Worm (Caenorhabditis elegans): ENCODE measurements around the gene C30G12.2.
A peak's percentile ranks its signal among the peaks of the same experiment; 100 is the strongest.

The C30G12.2 gene

ce11 chrII:7283063-7283462 is 7.2 kb upstream of the C30G12.2 start (continued):
- no peak for TF ChIP-seq ceh-63 (GFP tag; optimal IDR thresholded peaks at IDR 0.05)
- TF ChIP-seq nhr-28 (tag; optimal IDR thresholded peaks at IDR 0.05), result no peak
- TF ChIP-seq isw-1 (GFP tag; IDR thresholded peaks at IDR 0.05), result no peak
- TF ChIP-seq swsn-7 (tag; optimal IDR thresholded peaks at IDR 0.05), result no peak
- TF ChIP-seq egl-27 (tag; optimal IDR thresholded peaks at IDR 0.05), result no peak
- no peak for TF ChIP-seq dpl-1 (GFP tag; optimal IDR thresholded peaks at IDR 0.05)
- no peak for TF ChIP-seq lin-13 (GFP tag; optimal IDR thresholded peaks at IDR 0.05)
- peak; percentile 56 for TF ChIP-seq nhr-47 (tag; optimal IDR thresholded peaks at IDR 0.05)
- peak; percentile 56 for TF ChIP-seq fkh-4 (tag; optimal IDR thresholded peaks at IDR 0.05; ENCODE audit: borderline replicate concordance)
- TF ChIP-seq efl-1 (optimal IDR thresholded peaks at IDR 0.05), result no peak
- TF ChIP-seq efl-1 (GFP tag; optimal IDR thresholded peaks at IDR 0.05 in 1 of 2), result no peak
- no peak for TF ChIP-seq ztf-4 (tag; optimal IDR thresholded peaks at IDR 0.05)
- TF ChIP-seq blmp-1 (tag; optimal IDR thresholded peaks at IDR 0.05), result no peak
- no peak for TF ChIP-seq ama-1 (optimal IDR thresholded peaks at IDR 0.05)
- TF ChIP-seq fkh-10 (GFP tag; optimal IDR thresholded peaks at IDR 0.05), result no peak
- no peak for TF ChIP-seq pag-3 (tag; optimal IDR thresholded peaks at IDR 0.05; ENCODE audit: borderline replicate concordance, insufficient read depth)
- TF ChIP-seq ets-5 (GFP tag; IDR thresholded peaks at IDR 0.05), result no peak
- TF ChIP-seq alr-1 (tag; optimal IDR thresholded peaks at IDR 0.05; ENCODE audit: borderline replicate concordance), result no peak
- TF ChIP-seq nhr-11 (tag; optimal IDR thresholded peaks at IDR 0.05), result peak; percentile 16
- no peak for TF ChIP-seq C34B4.2 (tag; optimal IDR thresholded peaks at IDR 0.05)
- TF ChIP-seq ceh-82 (tag; optimal IDR thresholded peaks at IDR 0.05), result no peak
- no peak for TF ChIP-seq unc-62 (GFP tag; optimal IDR thresholded peaks at IDR 0.05)
- TF ChIP-seq elt-3 (tag; optimal IDR thresholded peaks at IDR 0.05), result no peak
- no peak for TF ChIP-seq mep-1 (tag; optimal IDR thresholded peaks at IDR 0.05)
- no peak for TF ChIP-seq lin-39 (tag; optimal IDR thresholded peaks at IDR 0.05)
- peak; percentile 81 for TF ChIP-seq pax-3 (tag; optimal IDR thresholded peaks at IDR 0.05)
- no peak for TF ChIP-seq skn-1 (tag; optimal IDR thresholded peaks at IDR 0.05)
- TF ChIP-seq xbp-1 (tag; optimal IDR thresholded peaks at IDR 0.05), result no peak
- no peak for TF ChIP-seq tbx-2 (tag; optimal IDR thresholded peaks at IDR 0.05)
- no peak for TF ChIP-seq sptf-1 (tag; optimal IDR thresholded peaks at IDR 0.05)

- no peak for TF ChIP-seq efl-1 (optimal IDR thresholded peaks at IDR 0.05)
- TF ChIP-seq efl-1 (GFP tag; optimal IDR thresholded peaks at IDR 0.05 in 1 of 2), result peak in 1 of 2 experiments; percentile 59
- no peak for TF ChIP-seq zip-4 (GFP tag; optimal IDR thresholded peaks at IDR 0.05)
These were observed 3.1 kb upstream of the C30G12.2 start for ce11 chrII:7287140-7287539.

- TF ChIP-seq lin-39 (tag; optimal IDR thresholded peaks at IDR 0.05), result no peak
- no peak for TF ChIP-seq nhr-12 (tag; optimal IDR thresholded peaks at IDR 0.05)
- no peak for TF ChIP-seq mab-9 (GFP tag; IDR thresholded peaks at IDR 0.05)
- peak; percentile 0 for TF ChIP-seq skn-1 (tag; optimal IDR thresholded peaks at IDR 0.05)
- no peak for TF ChIP-seq fkh-8 (tag; optimal IDR thresholded peaks at IDR 0.05)
- peak; percentile 37 for TF ChIP-seq blmp-1 (tag; optimal IDR thresholded peaks at IDR 0.05)
- TF ChIP-seq elt-3 (tag; optimal IDR thresholded peaks at IDR 0.05), result peak in 5 of 6 experiments; percentile 50 to 97 (median 72)
- TF ChIP-seq efl-1 (optimal IDR thresholded peaks at IDR 0.05), result no peak
- peak in 1 of 2 experiments; percentile 82 for TF ChIP-seq efl-1 (GFP tag; optimal IDR thresholded peaks at IDR 0.05 in 1 of 2)
- TF ChIP-seq lsy-2 (tag; optimal IDR thresholded peaks at IDR 0.05), result no peak
- TF ChIP-seq aha-1 (tag; optimal IDR thresholded peaks at IDR 0.05), result no peak
- TF ChIP-seq snu-23 (GFP tag; optimal IDR thresholded peaks at IDR 0.05), result no peak
- TF ChIP-seq nhr-85 (tag), result peak; percentile 77
- peak in 1 of 2 experiments; percentile 57 for TF ChIP-seq lin-35 (GFP tag; optimal IDR thresholded peaks at IDR 0.05)
- peak; percentile 47 for TF ChIP-seq nhr-90 (tag; optimal IDR thresholded peaks at IDR 0.05; ENCODE audit: poor library complexity)
- peak; percentile 8 for TF ChIP-seq C16A3.4 (tag; optimal IDR thresholded peaks at IDR 0.05)
- TF ChIP-seq pag-3 (tag; optimal IDR thresholded peaks at IDR 0.05; ENCODE audit: borderline replicate concordance, insufficient read depth), result no peak
- TF ChIP-seq zip-4 (GFP tag; optimal IDR thresholded peaks at IDR 0.05), result peak; percentile 14
- peak; percentile 68 for TF ChIP-seq nhr-20 (tag; optimal IDR thresholded peaks at IDR 0.05)
- TF ChIP-seq isw-1 (GFP tag; IDR thresholded peaks at IDR 0.05), result no peak
- TF ChIP-seq fos-1 (tag; optimal IDR thresholded peaks at IDR 0.05), result no peak
- peak; percentile 59 for TF ChIP-seq lin-14 (GFP tag; optimal IDR thresholded peaks at IDR 0.05)
- TF ChIP-seq hlh-17 (GFP tag; optimal IDR thresholded peaks at IDR 0.05; ENCODE audit: borderline replicate concordance), result no peak
- TF ChIP-seq rnt-1 (tag; optimal IDR thresholded peaks at IDR 0.05), result no peak
- TF ChIP-seq elt-2 (tag; optimal IDR thresholded peaks at IDR 0.05), result peak; percentile 53
- TF ChIP-seq lir-3 (tag; optimal IDR thresholded peaks at IDR 0.05; ENCODE audit: poor library complexity), result no peak
- TF ChIP-seq F16B12.6 (tag; optimal IDR thresholded peaks at IDR 0.05), result no peak
These were observed 2.5 kb upstream of the C30G12.2 start for ce11 chrII:7287709-7288108.
